Worm (Caenorhabditis elegans) whole organism, early embryonic: ENCODE data around the gene nmur-2.

Experiments
- F13C5.2 ChIP-seq: sonication (generic microtip); optimal IDR thresholded peaks from 2 replicates; lab custom pipeline; 2017; ENCODE audit warnings: mild to moderate bottlenecking, missing genetic modification characterization, inconsistent platforms, missing compliant biosample characterization
- ama-1 ChIP-seq: fragments of 150-350 bp; optimal IDR thresholded peaks from 2 replicates; lab custom pipeline; 2014
- ceh-13 ChIP-seq: fragments of 200-800 bp; sonication (Bioruptor generic); optimal IDR thresholded peaks from 2 replicates; lab custom pipeline; 2018; ENCODE audit warnings: mild to moderate bottlenecking, missing genetic modification characterization, missing compliant biosample characterization
- tbx-11 ChIP-seq: fragments of 200-800 bp; sonication (Bioruptor generic); IDR thresholded peaks from 2 replicates; pipeline ENCODE4 v1.3.6; 2022; ENCODE audit warnings: missing genetic modification characterization, missing compliant biosample characterization

- no peak for TF ChIP-seq ceh-13 (GFP tag; lab: Kevin White, UChicago)
- TF ChIP-seq tbx-11 (GFP tag; lab: Robert Waterston, UW): no peak
- TF ChIP-seq ama-1 (lab: Kevin White, UChicago): no peak
- no peak for TF ChIP-seq F13C5.2
Observed at ce11 chrII:86794-87193, 38.0 kb downstream of the nmur-2 start.
